Worm (Caenorhabditis elegans) whole organism, L2 larva: ENCODE measurements around the gene lim-6.

Experiments used
- ZK546.5 ChIP-seq: sonication (generic microtip); optimal IDR thresholded peaks from 2 replicates; lab custom pipeline; 2017; ENCODE audit warnings: missing biosample characterization, missing genetic modification characterization
- lin-39 ChIP-seq: fragments of 150-350 bp; optimal IDR thresholded peaks from 2 replicates; lab custom pipeline; 2014; ENCODE audit warnings: missing biosample characterization, missing genetic modification reagents, missing genetic modification characterization
- zag-1 ChIP-seq: fragments of 150-350 bp; optimal IDR thresholded peaks from 2 replicates; lab custom pipeline; 2014; ENCODE audit warnings: missing biosample characterization, missing genetic modification characterization

- no peak for TF ChIP-seq ZK546.5 (tag; lab: Kevin White, UChicago)
- no peak for TF ChIP-seq lin-39 (tag; lab: Kevin White, UChicago)
- no peak for TF ChIP-seq zag-1 (tag; lab: Kevin White, UChicago)
Measured at ce11 chrX:1088048-1088447, 15.8 kb downstream of the lim-6 start, which contains the start of gene rei-2.
